Fruit fly (Drosophila melanogaster): ENCODE measurements around the gene Obp18a.

The Obp18a gene

DNA sequence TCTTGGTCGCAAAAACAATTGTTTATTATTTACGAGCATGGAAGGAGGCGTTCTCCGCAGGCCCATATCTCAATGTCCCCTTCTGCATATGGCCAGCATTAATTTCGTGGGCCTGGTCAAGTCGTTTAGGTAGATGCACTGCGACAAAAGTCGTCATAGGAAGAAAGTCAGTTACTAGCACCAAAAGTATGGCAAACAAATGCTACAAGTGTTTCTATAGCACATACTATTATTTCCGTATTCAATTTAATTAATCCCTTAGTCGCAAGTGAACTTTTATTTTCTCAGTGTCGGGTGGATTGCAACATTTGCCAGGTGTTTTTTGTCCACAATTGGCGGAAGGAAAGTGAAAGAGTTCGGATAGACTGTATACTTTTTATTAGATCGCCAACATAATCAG, 37.3 kb upstream of the Obp18a start (continued):
- TF ChIP-seq CG9876 (GFP tag; optimal IDR thresholded peaks at IDR 0.05) (no peak), CG13775 (GFP tag; optimal IDR thresholded peaks at IDR 0.05) (no peak), cas (GFP tag; IDR thresholded peaks at IDR 0.05) (no peak), Doc3 (GFP tag; IDR thresholded peaks at IDR 0.05; ENCODE audit: partially characterized antibody) (no peak), TFAM (GFP tag; optimal IDR thresholded peaks at IDR 0.05) (no peak), CG8290 (GFP tag; optimal IDR thresholded peaks at IDR 0.05) (no peak), CG8290 (tag; optimal IDR thresholded peaks at IDR 0.05) (peak in 1 of 2 experiments; percentile 27), klu (GFP tag; IDR thresholded peaks at IDR 0.05) (no peak), CG12391 (tag; optimal IDR thresholded peaks at IDR 0.05) (peak; percentile 6), CG13894 (tag; optimal IDR thresholded peaks at IDR 0.05) (no peak), zfh2 (GFP tag; optimal IDR thresholded peaks at IDR 0.05) (no peak), unpg (GFP tag; optimal IDR thresholded peaks at IDR 0.05) (no peak), fd96Cb (tag; optimal IDR thresholded peaks at IDR 0.05) (peak; percentile 6), CG4424 (GFP tag; optimal IDR thresholded peaks at IDR 0.05) (peak; percentile 21), CG4730 (GFP tag; IDR thresholded peaks at IDR 0.05) (no peak), fu2 (GFP tag; optimal IDR thresholded peaks at IDR 0.05) (no peak), gfzf (GFP tag; optimal IDR thresholded peaks at IDR 0.05) (no peak), CG17829 (tag; optimal IDR thresholded peaks at IDR 0.05) (no peak), Mad (GFP tag; optimal IDR thresholded peaks at IDR 0.05) (no peak), Max (GFP tag; optimal IDR thresholded peaks at IDR 0.05) (no peak), rib (GFP tag; IDR thresholded peaks at IDR 0.05) (no peak), CG31224 (GFP tag; IDR thresholded peaks at IDR 0.05) (no peak), PHDP (tag; optimal IDR thresholded peaks at IDR 0.05) (no peak), CG11093 (GFP tag; IDR thresholded peaks at IDR 0.05) (no peak), CG3065 (GFP tag; optimal IDR thresholded peaks at IDR 0.05) (no peak), Dbx (GFP tag; IDR thresholded peaks at IDR 0.05) (no peak), gem (tag; optimal IDR thresholded peaks at IDR 0.05) (peak; percentile 41), fd102C (GFP tag; optimal IDR thresholded peaks at IDR 0.05) (no peak), sens-2 (GFP tag; IDR thresholded peaks at IDR 0.05) (no peak), CG7745 (tag; optimal IDR thresholded peaks at IDR 0.05) (no peak), sens (GFP tag) (peak; percentile 65), usp (GFP tag; optimal IDR thresholded peaks at IDR 0.05) (no peak), CG2129 (GFP tag; IDR thresholded peaks at IDR 0.05; ENCODE audit: partially characterized antibody) (no peak), CG3407 (GFP tag; optimal IDR thresholded peaks at IDR 0.05) (no peak), nau (GFP tag; optimal IDR thresholded peaks at IDR 0.05) (no peak), B-H1 (GFP tag; IDR thresholded peaks at IDR 0.05) (no peak), croc (GFP tag; conservative IDR thresholded peaks at IDR 0.05) (no peak), stwl (tag; optimal IDR thresholded peaks at IDR 0.05) (no peak), Vsx1 (GFP tag; optimal IDR thresholded peaks at IDR 0.05) (no peak), chinmo (GFP tag; IDR thresholded peaks at IDR 0.05; ENCODE audit: partially characterized antibody) (no peak), D19A (tag; optimal IDR thresholded peaks at IDR 0.05) (no peak), wor (GFP tag; IDR thresholded peaks at IDR 0.05) (no peak), CG4328 (GFP tag; optimal IDR thresholded peaks at IDR 0.05) (no peak), pita (GFP tag; optimal IDR thresholded peaks at IDR 0.05) (no peak), CG7928 (GFP tag; optimal IDR thresholded peaks at IDR 0.05) (no peak), CG4404 (GFP tag; IDR thresholded peaks at IDR 0.05) (no peak), esg (GFP tag; conservative IDR thresholded peaks at IDR 0.05) (no peak), CG8089 (GFP tag; optimal IDR thresholded peaks at IDR 0.05) (no peak), CG7556 (GFP tag; optimal IDR thresholded peaks at IDR 0.05) (peak; percentile 15), CG9437 (GFP tag; optimal IDR thresholded peaks at IDR 0.05) (no peak), tll (GFP tag; optimal IDR thresholded peaks at IDR 0.05) (no peak), pb (GFP tag; optimal IDR thresholded peaks at IDR 0.05) (no peak)
